Fruit fly (Drosophila melanogaster) whole organism, wandering third instar larva: ENCODE data around the gene obst-E.

Experiments used
- Abd-B ChIP-seq: fragments of >200 bp; optimal IDR thresholded peaks from 2 replicates; lab custom pipeline; 2017; ENCODE audit warnings: missing biosample characterization, missing genetic modification characterization
- CG32264 ChIP-seq: fragments of 200-800 bp; sonication (Bioruptor generic); optimal IDR thresholded peaks from 2 replicates; lab custom pipeline; 2016; ENCODE audit warnings: missing biosample characterization, missing genetic modification characterization
- CG9705 ChIP-seq: fragments of 200-800 bp; sonication (Bioruptor generic); optimal IDR thresholded peaks from 2 replicates; lab custom pipeline; 2018; ENCODE audit warnings: missing biosample characterization, mild to moderate bottlenecking, missing genetic modification characterization
- CrebA ChIP-seq: fragments of 200-800 bp; sonication (Bioruptor generic); optimal IDR thresholded peaks from 2 replicates; lab custom pipeline; 2016; ENCODE audit warnings: missing biosample characterization, mild to moderate bottlenecking, missing genetic modification characterization, borderline replicate concordance
- Dfd ChIP-seq: fragments of >200 bp; optimal IDR thresholded peaks from 2 replicates; lab custom pipeline; 2017; ENCODE audit warnings: missing biosample characterization, missing genetic modification characterization
- Dif ChIP-seq: fragments of 200-275, 200-300 bp; sonication (Bioruptor generic); optimal IDR thresholded peaks from 2 replicates; lab custom pipeline; 2018; ENCODE audit warnings: missing biosample characterization, missing genetic modification characterization; ENCODE audit not compliant: partially characterized antibody
- GATAd ChIP-seq: sonication (Bioruptor generic); optimal IDR thresholded peaks from 2 replicates; lab custom pipeline; 2016; ENCODE audit warnings: missing biosample characterization, missing genetic modification characterization
- HLH106 ChIP-seq: fragments of 200-800 bp; optimal IDR thresholded peaks from 3 replicates; lab custom pipeline; 2019; ENCODE audit warnings: missing biosample characterization, mild to moderate bottlenecking, missing genetic modification characterization, moderate library complexity
- Hr83 ChIP-seq: fragments of 200-300 bp; sonication (Bioruptor generic); optimal IDR thresholded peaks from 2 replicates; lab custom pipeline; 2016; ENCODE audit warnings: missing biosample characterization, mild to moderate bottlenecking, missing genetic modification characterization, moderate library complexity; ENCODE audit not compliant: poor library complexity, severe bottlenecking
- Jra ChIP-seq: sonication (Bioruptor generic); optimal IDR thresholded peaks from 2 replicates; lab custom pipeline; 2016; ENCODE audit warnings: missing biosample characterization, missing genetic modification characterization
- Mio ChIP-seq: sonication (Bioruptor generic); optimal IDR thresholded peaks from 2 replicates; lab custom pipeline; 2016; ENCODE audit warnings: missing biosample characterization, missing genetic modification characterization
- Myc ChIP-seq: fragments of >200 bp; optimal IDR thresholded peaks from 2 replicates; lab custom pipeline; 2017
- N ChIP-seq: fragments of >200 bp; optimal IDR thresholded peaks from 2 replicates; lab custom pipeline; 2018; ENCODE audit warnings: missing biosample characterization, missing external identifiers, missing genetic modification characterization
- OdsH ChIP-seq: fragments of 200-800 bp; sonication (Bioruptor generic); optimal IDR thresholded peaks from 2 replicates; lab custom pipeline; 2016; ENCODE audit warnings: missing biosample characterization, mild to moderate bottlenecking, missing genetic modification characterization
- Rel ChIP-seq, 2 experiments: fragments of 200-800 bp; sonication (Bioruptor generic) in 1 of 2; optimal IDR thresholded peaks; 2 replicates in 1 of 2; 3 replicates in 1 of 2; lab custom pipeline; 2016 to 2019; ENCODE audit warnings: mild to moderate bottlenecking in 2 of 2, missing biosample characterization in 2 of 2, missing genetic modification characterization in 2 of 2, moderate library complexity in 1 of 2
- Sp1 ChIP-seq: fragments of 200-800 bp; sonication (Bioruptor generic); optimal IDR thresholded peaks from 3 replicates; lab custom pipeline; 2019; ENCODE audit warnings: missing biosample characterization, mild to moderate bottlenecking, missing genetic modification characterization, moderate library complexity
- br ChIP-seq: fragments of 200-800 bp; sonication (Bioruptor generic); optimal IDR thresholded peaks from 2 replicates; lab custom pipeline; 2016; ENCODE audit warnings: missing biosample characterization, missing genetic modification characterization
- dl ChIP-seq, 2 experiments: fragments of 175-275, 200-275 bp in 1 of 2; fragments of 200-275 bp in 1 of 2; sonication (Bioruptor generic); optimal IDR thresholded peaks; lab custom pipeline; 2018; ENCODE audit warnings: mild to moderate bottlenecking in 2 of 2, missing biosample characterization in 2 of 2, missing genetic modification characterization in 2 of 2, moderate library complexity in 2 of 2; ENCODE audit not compliant: partially characterized antibody in 2 of 2, insufficient read depth in 1 of 2
- dmrt93B ChIP-seq: fragments of 200-800 bp; sonication (Bioruptor generic); optimal IDR thresholded peaks from 2 replicates; lab custom pipeline; 2018; ENCODE audit warnings: missing biosample characterization, mild to moderate bottlenecking, missing genetic modification characterization
- dsf ChIP-seq: sonication (Bioruptor generic); optimal IDR thresholded peaks from 2 replicates; lab custom pipeline; 2016; ENCODE audit warnings: missing biosample characterization, missing genetic modification characterization, borderline replicate concordance
- foxo ChIP-seq, 2 experiments: fragments of 200-800 bp; sonication (Bioruptor generic); optimal IDR thresholded peaks; 2 replicates in 1 of 2; 3 replicates in 1 of 2; lab custom pipeline; 2016 to 2017; ENCODE audit warnings: missing biosample characterization in 2 of 2, missing genetic modification characterization in 2 of 2
- fru ChIP-seq: fragments of 200-800 bp; sonication (Bioruptor generic); optimal IDR thresholded peaks from 3 replicates; lab custom pipeline; 2016; ENCODE audit warnings: missing biosample characterization, mild to moderate bottlenecking, missing genetic modification characterization
- jim ChIP-seq: fragments of 175-275, 200-325 bp; sonication (Bioruptor generic); optimal IDR thresholded peaks from 2 replicates; lab custom pipeline; 2016; ENCODE audit warnings: missing biosample characterization, mild to moderate bottlenecking, missing genetic modification characterization
- lola ChIP-seq: fragments of >200 bp; optimal IDR thresholded peaks from 2 replicates; lab custom pipeline; 2017; ENCODE audit warnings: missing biosample characterization, missing genetic modification characterization
- pan ChIP-seq: fragments of >200 bp; optimal IDR thresholded peaks from 2 replicates; lab custom pipeline; 2017
- rgr ChIP-seq: fragments of 200-800 bp; sonication (Bioruptor generic); optimal IDR thresholded peaks from 3 replicates; lab custom pipeline; 2016; ENCODE audit warnings: missing biosample characterization, mild to moderate bottlenecking, missing genetic modification characterization
- sage ChIP-seq: fragments of 200-800 bp; sonication (Bioruptor generic); optimal IDR thresholded peaks from 2 replicates; lab custom pipeline; 2016; ENCODE audit warnings: missing biosample characterization, mild to moderate bottlenecking, missing genetic modification characterization
- sv ChIP-seq: fragments of 200-800 bp; sonication (Bioruptor generic); optimal IDR thresholded peaks from 3 replicates; lab custom pipeline; 2016; ENCODE audit warnings: missing biosample characterization, missing genetic modification characterization
- tai ChIP-seq: sonication (Bioruptor generic); optimal IDR thresholded peaks from 2 replicates; lab custom pipeline; 2016; ENCODE audit warnings: missing biosample characterization, missing genetic modification characterization
- usp ChIP-seq: fragments of >200 bp; optimal IDR thresholded peaks from 2 replicates; lab custom pipeline; 2017; ENCODE audit warnings: missing biosample characterization, missing genetic modification characterization
- woc ChIP-seq: sonication (Bioruptor generic); optimal IDR thresholded peaks from 2 replicates; lab custom pipeline; 2016; ENCODE audit warnings: missing biosample characterization, mild to moderate bottlenecking, missing genetic modification characterization

Gene obst-E

dm6 chr2L:5748188-5748587, 17.8 kb downstream of the obst-E start:
- TF ChIP-seq fru (GFP tag; lab: Kevin White, UChicago) (no peak), dmrt93B (GFP tag; lab: Kevin White, UChicago) (no peak), Hr83 (GFP tag; lab: Kevin White, UChicago) (no peak), Dif (no peak), usp (GFP tag; lab: Kevin White, UChicago) (no peak), CG32264 (GFP tag; lab: Kevin White, UChicago) (no peak), Sp1 (GFP tag; lab: Kevin White, UChicago) (no peak), CG9705 (no peak), rgr (GFP tag; lab: Kevin White, UChicago) (no peak), Rel (GFP tag; optimal IDR thresholded peaks at IDR 0.05; lab: Kevin White, UChicago) (no peak), Rel (tag; optimal IDR thresholded peaks at IDR 0.05; lab: Kevin White, UChicago) (no peak), sv (GFP tag; lab: Kevin White, UChicago) (no peak), Abd-B (GFP tag; lab: Kevin White, UChicago) (no peak), jim (GFP tag; lab: Kevin White, UChicago) (no peak), Myc (lab: Kevin White, UChicago) (no peak)

- no peak for TF ChIP-seq CrebA
- no peak for TF ChIP-seq Rel (GFP tag; optimal IDR thresholded peaks at IDR 0.05; lab: Kevin White, UChicago)
- no peak for TF ChIP-seq Rel (tag; optimal IDR thresholded peaks at IDR 0.05; lab: Kevin White, UChicago)
- no peak for TF ChIP-seq Sp1 (GFP tag; lab: Kevin White, UChicago)
- no peak for TF ChIP-seq tai (GFP tag; lab: Kevin White, UChicago)
- no peak for TF ChIP-seq fru (GFP tag; lab: Kevin White, UChicago)
- TF ChIP-seq Mio (GFP tag; lab: Kevin White, UChicago) = no peak
- no peak for TF ChIP-seq dsf
- no peak for TF ChIP-seq woc
- no peak for TF ChIP-seq HLH106 (tag; lab: Kevin White, UChicago)
- no peak for TF ChIP-seq pan (lab: Kevin White, UChicago)
- TF ChIP-seq dl (GFP tag; optimal IDR thresholded peaks at IDR 0.05; lab: Kevin White, UChicago; ENCODE audit: insufficient read depth in 1 of 2, partially characterized antibody in 2 of 2) = no peak
These were observed 20.1 kb downstream of the obst-E start, which contains the start of gene CG11029 for dm6 chr2L:5745857-5746256. CG11029 (plus strand) TSS chr2L:5746157.

dm6 chr2L:5743537-5744148, 22.3 kb downstream of the obst-E start:
- peak in 1 of 2 experiments; percentile 19 for TF ChIP-seq foxo (GFP tag; optimal IDR thresholded peaks at IDR 0.05; lab: Kevin White, UChicago)
- TF ChIP-seq GATAd (GFP tag; lab: Kevin White, UChicago) = no peak
- peak; percentile 25 for TF ChIP-seq HLH106 (tag; lab: Kevin White, UChicago)

dm6 chr2L:5742437-5742836, 23.5 kb downstream of the obst-E start:
- TF ChIP-seq lola (GFP tag; lab: Kevin White, UChicago) (no peak), OdsH (no peak), br (GFP tag; lab: Kevin White, UChicago) (no peak), sv (GFP tag; lab: Kevin White, UChicago) (no peak), fru (GFP tag; lab: Kevin White, UChicago) (no peak), foxo (GFP tag; optimal IDR thresholded peaks at IDR 0.05; lab: Kevin White, UChicago) (no peak), CrebA (no peak)

dm6 chr2L:5741144-5741543, 24.8 kb downstream of the obst-E start, which contains the start of gene CG11147:
CG11147 (minus strand) TSS chr2L:5741244.
- no peak for TF ChIP-seq tai (GFP tag; lab: Kevin White, UChicago)
- no peak for TF ChIP-seq CrebA
- no peak for TF ChIP-seq sage (GFP tag; lab: Kevin White, UChicago)
- no peak for TF ChIP-seq woc
- no peak for TF ChIP-seq Rel (GFP tag; optimal IDR thresholded peaks at IDR 0.05; lab: Kevin White, UChicago)
- TF ChIP-seq Rel (tag; optimal IDR thresholded peaks at IDR 0.05; lab: Kevin White, UChicago) = no peak
- no peak for TF ChIP-seq OdsH
- no peak for TF ChIP-seq CG9705
- TF ChIP-seq Jra (GFP tag; lab: Kevin White, UChicago) = no peak
- TF ChIP-seq CG32264 (GFP tag; lab: Kevin White, UChicago) = no peak
- TF ChIP-seq Dfd (GFP tag; lab: Kevin White, UChicago) = no peak
- no peak for TF ChIP-seq jim (GFP tag; lab: Kevin White, UChicago)
- TF ChIP-seq lola (GFP tag; lab: Kevin White, UChicago) = no peak
- no peak for TF ChIP-seq GATAd (GFP tag; lab: Kevin White, UChicago)
- TF ChIP-seq N (GFP tag; lab: Kevin White, UChicago) = no peak
- TF ChIP-seq Myc (lab: Kevin White, UChicago) = no peak
- TF ChIP-seq Hr83 (GFP tag; lab: Kevin White, UChicago) = no peak
- no peak for TF ChIP-seq fru (GFP tag; lab: Kevin White, UChicago)
